Fruit fly (Drosophila melanogaster): ENCODE results near the gene Art9.

- TF ChIP-seq psq (optimal IDR thresholded peaks at IDR 0.05) (no peak), Dll (optimal IDR thresholded peaks at IDR 0.05) (no peak)
Measured at dm6 chr3R:13952303-13952702, 9.0 kb upstream of the Art9 start.

Measured in whole organism.